Worm (Caenorhabditis elegans) whole organism, L3 larva: Measurements from ENCODE around the gene lin-29.

Source experiments
- R02D3.7 ChIP-seq: fragments of 150-350 bp; optimal IDR thresholded peaks from 2 replicates; lab custom pipeline; 2014; ENCODE audit warnings: missing biosample characterization, missing genetic modification characterization
- ZK546.5 ChIP-seq: sonication (generic microtip); optimal IDR thresholded peaks from 2 replicates; lab custom pipeline; 2017; ENCODE audit warnings: missing biosample characterization, missing genetic modification characterization
- aly-2 ChIP-seq: fragments of 150-350 bp; optimal IDR thresholded peaks from 2 replicates; lab custom pipeline; 2014; ENCODE audit warnings: missing biosample characterization, missing genetic modification characterization
- ama-1 ChIP-seq: fragments of 150-350 bp; optimal IDR thresholded peaks from 2 replicates; lab custom pipeline; 2018
- ceh-16 ChIP-seq: sonication (generic microtip); optimal IDR thresholded peaks from 2 replicates; lab custom pipeline; 2017; ENCODE audit warnings: missing biosample characterization, missing genetic modification characterization
- ceh-28 ChIP-seq: fragments of 150-350 bp; optimal IDR thresholded peaks from 2 replicates; lab custom pipeline; 2014; ENCODE audit warnings: missing biosample characterization, missing genetic modification reagents, missing genetic modification characterization
- ceh-82 ChIP-seq: fragments of 150-350 bp; optimal IDR thresholded peaks from 2 replicates; lab custom pipeline; 2014; ENCODE audit warnings: missing biosample characterization, missing genetic modification characterization
- ceh-9 ChIP-seq: sonication (generic microtip); optimal IDR thresholded peaks from 2 replicates; lab custom pipeline; 2018; ENCODE audit warnings: missing biosample characterization, missing genetic modification characterization
- daf-12 ChIP-seq: fragments of 150-350 bp; optimal IDR thresholded peaks from 2 replicates; lab custom pipeline; 2014; ENCODE audit warnings: missing biosample characterization, missing genetic modification reagents, missing genetic modification characterization
- egl-5 ChIP-seq: fragments of 150-350 bp; optimal IDR thresholded peaks from 2 replicates; lab custom pipeline; 2017; ENCODE audit warnings: missing biosample characterization, missing genetic modification reagents, missing genetic modification characterization, inconsistent platforms
- elt-2 ChIP-seq: sonication (generic microtip); optimal IDR thresholded peaks from 2 replicates; lab custom pipeline; 2016; ENCODE audit warnings: missing genetic modification reagents, mild to moderate bottlenecking, missing genetic modification characterization, missing compliant biosample characterization
- eor-1 ChIP-seq, 2 experiments: fragments of 150-350 bp; optimal IDR thresholded peaks; 2 replicates each; lab custom pipeline; 2014 to 2018; ENCODE audit warnings: missing biosample characterization in 2 of 2, missing genetic modification characterization in 2 of 2
- fkh-10 ChIP-seq: sonication (generic microtip); optimal IDR thresholded peaks from 2 replicates; lab custom pipeline; 2017; ENCODE audit warnings: missing biosample characterization, missing genetic modification reagents, missing genetic modification characterization
- fkh-2 ChIP-seq: fragments of 150-350 bp; optimal IDR thresholded peaks from 2 replicates; lab custom pipeline; 2014; ENCODE audit warnings: missing biosample characterization, missing genetic modification reagents, missing genetic modification characterization
- hmg-11 ChIP-seq: sonication (generic microtip); optimal IDR thresholded peaks from 2 replicates; lab custom pipeline; 2016; ENCODE audit warnings: missing genetic modification characterization, missing compliant biosample characterization
- jun-1 ChIP-seq: fragments of 150-350 bp; optimal IDR thresholded peaks from 2 replicates; lab custom pipeline; 2014; ENCODE audit warnings: missing biosample characterization, missing genetic modification reagents, missing genetic modification characterization
- lin-15B ChIP-seq: fragments of 150-350 bp; optimal IDR thresholded peaks from 2 replicates; lab custom pipeline; 2014; ENCODE audit warnings: missing biosample characterization, missing genetic modification characterization
- lin-39 ChIP-seq: fragments of 150-350 bp; optimal IDR thresholded peaks from 2 replicates; lab custom pipeline; 2018; ENCODE audit warnings: missing biosample characterization, missing genetic modification reagents, missing genetic modification characterization
- lsy-12 ChIP-seq: sonication (generic microtip); optimal IDR thresholded peaks from 2 replicates; lab custom pipeline; 2016; ENCODE audit warnings: mild to moderate bottlenecking, missing genetic modification characterization, missing compliant biosample characterization
- mdl-1 ChIP-seq: fragments of 150-350 bp; optimal IDR thresholded peaks from 2 replicates; lab custom pipeline; 2014; ENCODE audit warnings: missing biosample characterization, missing genetic modification characterization
- mml-1 ChIP-seq: fragments of 150-350 bp; sonication (generic microtip); optimal IDR thresholded peaks from 3 replicates; lab custom pipeline; 2014; ENCODE audit warnings: missing biosample characterization, missing genetic modification characterization
- nfya-1 ChIP-seq: sonication (generic microtip); optimal IDR thresholded peaks from 2 replicates; lab custom pipeline; 2017; ENCODE audit warnings: missing genetic modification characterization, mild to moderate bottlenecking, missing compliant biosample characterization, antibody characterized with exemption, moderate library complexity; ENCODE audit not compliant: insufficient read depth
- nhr-237 ChIP-seq: fragments of 150-350 bp; optimal IDR thresholded peaks from 2 replicates; lab custom pipeline; 2014; ENCODE audit warnings: missing biosample characterization, missing genetic modification characterization
- nhr-25 ChIP-seq: sonication (generic microtip); optimal IDR thresholded peaks from 2 replicates; lab custom pipeline; 2017; ENCODE audit warnings: missing biosample characterization, missing genetic modification characterization
- nhr-43 ChIP-seq: sonication (generic microtip); optimal IDR thresholded peaks from 2 replicates; lab custom pipeline; 2016; ENCODE audit warnings: mild to moderate bottlenecking, missing genetic modification characterization, missing compliant biosample characterization; ENCODE audit not compliant: poor library complexity, severe bottlenecking
- nhr-77 ChIP-seq: fragments of 150-350 bp; optimal IDR thresholded peaks from 2 replicates; lab custom pipeline; 2014; ENCODE audit warnings: missing biosample characterization, missing genetic modification characterization
- sea-2 ChIP-seq: fragments of 150-350 bp; sonication (generic microtip); optimal IDR thresholded peaks from 4 replicates; lab custom pipeline; 2014; ENCODE audit warnings: missing biosample characterization, missing genetic modification reagents, missing genetic modification characterization
- skn-1 ChIP-seq: fragments of 150-350 bp; optimal IDR thresholded peaks from 2 replicates; lab custom pipeline; 2014; ENCODE audit warnings: missing biosample characterization, missing genetic modification characterization
- snpc-4 ChIP-seq: fragments of 150-350 bp; optimal IDR thresholded peaks from 2 replicates; lab custom pipeline; 2014; ENCODE audit warnings: missing biosample characterization, missing genetic modification characterization
- unc-62 ChIP-seq: fragments of 150-350 bp; sonication (generic microtip); optimal IDR thresholded peaks from 4 replicates; lab custom pipeline; 2014; ENCODE audit warnings: missing biosample characterization, missing genetic modification reagents, missing genetic modification characterization
- zag-1 ChIP-seq: fragments of 150-350 bp; optimal IDR thresholded peaks from 2 replicates; lab custom pipeline; 2014; ENCODE audit warnings: missing biosample characterization, missing genetic modification characterization
- ztf-11 ChIP-seq: fragments of 150-350 bp; optimal IDR thresholded peaks from 2 replicates; lab custom pipeline; 2014; ENCODE audit warnings: missing biosample characterization, missing genetic modification characterization
- ztf-4 ChIP-seq: fragments of 150-350 bp; optimal IDR thresholded peaks from 2 replicates; lab custom pipeline; 2014; ENCODE audit warnings: missing biosample characterization, missing genetic modification characterization

Gene lin-29

DNA sequence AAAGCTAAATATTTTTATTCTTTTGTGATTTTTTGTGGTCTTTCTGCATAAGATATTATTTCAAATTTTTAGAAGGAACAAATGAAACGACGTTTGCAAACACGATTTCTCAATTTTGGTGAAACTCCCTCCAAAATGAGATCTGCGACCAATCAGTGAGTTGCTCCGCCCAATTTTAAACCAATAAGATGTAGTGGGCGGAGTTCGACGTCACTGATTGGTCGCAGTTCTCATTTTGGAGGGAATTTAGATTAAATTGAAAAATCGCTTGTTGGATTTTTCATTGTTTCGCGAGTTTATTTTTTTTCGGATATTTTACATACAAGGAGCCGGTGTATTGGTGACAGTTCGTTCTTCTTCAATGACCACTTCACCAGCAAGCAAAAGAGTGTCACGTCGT, 24.6 kb downstream of the lin-29 start:
- TF ChIP-seq aly-2 (tag; lab: Kevin White, UChicago) (no peak), nhr-77 (no peak), R02D3.7 (tag; lab: Kevin White, UChicago) (no peak), nfya-1 (tag; lab: Kevin White, UChicago) (peak; percentile 97), ztf-4 (no peak)

DNA sequence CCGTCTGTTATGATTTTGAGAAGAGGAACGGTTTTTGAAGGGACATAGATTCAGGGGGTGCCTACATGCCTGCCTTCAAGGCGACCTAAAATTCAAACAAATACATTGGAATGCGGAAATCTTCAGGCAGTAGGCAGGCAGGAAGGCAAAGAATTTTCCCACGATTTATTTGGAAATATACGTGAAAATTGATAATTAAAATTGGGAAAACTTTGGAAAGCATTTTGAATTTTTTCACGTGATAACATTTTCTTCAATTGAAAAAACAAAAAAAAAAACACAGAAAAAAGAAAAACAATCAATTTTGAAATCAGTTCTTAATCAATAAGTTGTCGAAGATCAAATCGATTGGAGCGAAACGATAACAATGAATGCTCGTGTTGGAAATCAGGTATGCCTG, 28.9 kb downstream of the lin-29 start, which contains the start of gene ZK930.4:
TSS of gene ZK930.4 (plus strand) at position 301 of the 400 bp plus-strand sequence.
- TF ChIP-seq fkh-2 (tag; lab: Kevin White, UChicago) (no peak), ceh-28 (tag; lab: Kevin White, UChicago) (no peak), jun-1 (no peak), ama-1 (lab: Kevin White, UChicago) (no peak), hmg-11 (tag; lab: Kevin White, UChicago) (no peak), ztf-4 (no peak)
- TF ChIP-seq, all 47 proteins: peak for 0

ce11 chrII:11905023-11905422, 30.1 kb downstream of the lin-29 start:
- TF ChIP-seq lsy-12 (tag; lab: Kevin White, UChicago) (no peak), R02D3.7 (tag; lab: Kevin White, UChicago) (no peak), nfya-1 (tag; lab: Kevin White, UChicago) (no peak), sea-2 (GFP tag; lab: Kevin White, UChicago) (no peak), lin-15B (no peak), nhr-77 (no peak), jun-1 (no peak), ceh-82 (no peak), unc-62 (no peak), ztf-11 (tag; lab: Kevin White, UChicago) (no peak), nhr-43 (tag; lab: Kevin White, UChicago) (no peak)

- no peak for TF ChIP-seq sea-2 (GFP tag; lab: Kevin White, UChicago)
- no peak for TF ChIP-seq lin-39 (tag; lab: Kevin White, UChicago)
- TF ChIP-seq lin-15B, result no peak
- no peak for TF ChIP-seq ZK546.5 (tag; lab: Kevin White, UChicago)
- no peak for TF ChIP-seq nfya-1 (tag; lab: Kevin White, UChicago)
- no peak for TF ChIP-seq nhr-77
- TF ChIP-seq skn-1 (tag; lab: Kevin White, UChicago), result no peak
- no peak for TF ChIP-seq aly-2 (tag; lab: Kevin White, UChicago)
- TF ChIP-seq ceh-28 (tag; lab: Kevin White, UChicago), result no peak
- no peak for TF ChIP-seq nhr-25 (tag; lab: Kevin White, UChicago)
- TF ChIP-seq ceh-16 (tag; lab: Kevin White, UChicago), result no peak
- TF ChIP-seq snpc-4 (tag; lab: Kevin White, UChicago), result no peak
- no peak for TF ChIP-seq eor-1 (tag; optimal IDR thresholded peaks at IDR 0.05; lab: Kevin White, UChicago)
- TF ChIP-seq mdl-1 (tag; lab: Kevin White, UChicago), result no peak
- TF ChIP-seq nhr-237 (tag; lab: Kevin White, UChicago), result no peak
- TF ChIP-seq ceh-82, result no peak
- no peak for TF ChIP-seq ceh-9 (tag; lab: Kevin White, UChicago)
- TF ChIP-seq fkh-2 (tag; lab: Kevin White, UChicago), result no peak
- TF ChIP-seq jun-1, result no peak
- TF ChIP-seq, all 47 proteins: peak for 0
Measured at ce11 chrII:11902203-11902602, 32.9 kb downstream of the lin-29 start.

DNA sequence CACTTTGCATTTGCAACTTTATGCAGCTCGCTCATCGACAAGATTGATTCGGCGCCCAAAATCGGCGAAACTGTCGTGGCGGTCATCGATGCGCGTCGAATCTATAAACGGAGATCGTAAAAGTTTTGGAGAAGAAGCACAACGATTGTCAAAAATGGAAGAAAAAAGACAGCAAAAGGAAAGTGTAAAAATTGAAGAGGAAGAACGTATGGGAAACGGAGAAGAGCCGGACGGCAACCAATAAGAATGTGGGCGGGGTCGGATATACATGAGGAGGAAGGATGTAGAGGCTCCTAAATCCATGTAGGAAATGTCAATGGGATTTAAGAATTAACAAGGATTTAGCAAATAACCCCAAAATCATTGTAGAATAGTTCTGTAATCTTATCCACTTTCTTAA, 34.0 kb downstream of the lin-29 start, which contains the start of gene vab-23:
TSS of gene vab-23 (minus strand) at position 101 of the 400 bp plus-strand sequence.
- TF ChIP-seq daf-12 (no peak), fkh-10 (no peak), nfya-1 (tag; lab: Kevin White, UChicago) (peak; percentile 1)

- TF ChIP-seq nfya-1 (tag; lab: Kevin White, UChicago), result peak; percentile 63
- TF ChIP-seq ceh-16 (tag; lab: Kevin White, UChicago), result no peak
Measured at ce11 chrII:11899761-11900160, 35.4 kb downstream of the lin-29 start.

DNA sequence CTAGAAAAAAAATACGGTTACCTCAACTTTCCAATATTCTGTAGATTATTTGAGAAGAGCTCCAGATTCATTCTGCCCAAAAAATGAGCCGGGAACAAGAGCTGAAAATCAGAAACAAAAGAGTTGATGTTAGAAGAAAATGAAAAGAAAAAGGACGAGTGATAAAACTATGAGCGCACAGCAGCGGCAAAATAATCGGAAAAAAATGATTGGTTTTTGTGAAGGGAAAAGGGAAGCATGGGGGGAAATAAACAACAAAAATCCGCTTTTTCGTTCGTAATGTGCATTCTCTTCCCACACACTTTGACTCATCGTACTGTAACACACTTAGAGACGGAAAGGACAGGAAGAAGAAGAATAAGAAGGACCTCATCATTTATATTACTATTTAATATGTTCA, 41.8 kb downstream of the lin-29 start, which contains the start of gene ZK930.2:
TSS of gene ZK930.2 (minus strand) at position 101 of the 400 bp plus-strand sequence.
- TF ChIP-seq R02D3.7 (tag; lab: Kevin White, UChicago) (no peak), elt-2 (tag; lab: Kevin White, UChicago) (no peak), nhr-43 (tag; lab: Kevin White, UChicago) (no peak), snpc-4 (tag; lab: Kevin White, UChicago) (no peak), nhr-237 (tag; lab: Kevin White, UChicago) (no peak), jun-1 (no peak), zag-1 (tag; lab: Kevin White, UChicago) (no peak), mml-1 (tag; lab: Kevin White, UChicago) (no peak), egl-5 (tag; lab: Kevin White, UChicago) (no peak), ztf-4 (no peak)
